Worm (Caenorhabditis elegans) whole organism, late embryonic: ENCODE results near the gene ZK1098.11.

Experiments used
- K02D7.2 ChIP-seq: sonication (generic microtip); optimal IDR thresholded peaks from 2 replicates; lab custom pipeline; 2017; ENCODE audit warnings: mild to moderate bottlenecking, missing genetic modification characterization, missing compliant biosample characterization
- T23F11.4 ChIP-seq: fragments of 200-800 bp; sonication (Bioruptor generic); optimal IDR thresholded peaks from 2 replicates; lab custom pipeline; 2018; ENCODE audit warnings: mild to moderate bottlenecking, missing genetic modification characterization, missing compliant biosample characterization
- Y22D7AL.16 ChIP-seq: sonication (generic microtip); optimal IDR thresholded peaks from 2 replicates; lab custom pipeline; 2016; ENCODE audit warnings: missing genetic modification characterization, missing compliant biosample characterization
- ahr-1 ChIP-seq: sonication (generic microtip); optimal IDR thresholded peaks from 2 replicates; lab custom pipeline; 2016; ENCODE audit warnings: missing genetic modification characterization, missing compliant biosample characterization
- ama-1 ChIP-seq: fragments of 150-350 bp; optimal IDR thresholded peaks from 2 replicates; lab custom pipeline; 2014
- ceh-18 ChIP-seq: sonication (generic microtip); optimal IDR thresholded peaks from 2 replicates; lab custom pipeline; 2016; ENCODE audit warnings: missing genetic modification characterization, missing compliant biosample characterization
- ceh-19 ChIP-seq: fragments of 200-800 bp; sonication (Bioruptor generic); optimal IDR thresholded peaks from 2 replicates; lab custom pipeline; 2018; ENCODE audit warnings: mild to moderate bottlenecking, missing genetic modification characterization, missing compliant biosample characterization
- ceh-22 ChIP-seq: sonication (generic microtip); optimal IDR thresholded peaks from 2 replicates; lab custom pipeline; 2017; ENCODE audit warnings: missing biosample characterization, missing genetic modification characterization
- ceh-24 ChIP-seq: sonication (generic microtip); optimal IDR thresholded peaks from 2 replicates; lab custom pipeline; 2016; ENCODE audit warnings: mild to moderate bottlenecking, missing genetic modification characterization, missing compliant biosample characterization
- ceh-34 ChIP-seq: sonication (generic microtip); optimal IDR thresholded peaks from 2 replicates; lab custom pipeline; 2016; ENCODE audit warnings: mild to moderate bottlenecking, missing genetic modification characterization, missing compliant biosample characterization
- ceh-48 ChIP-seq: sonication (generic microtip); optimal IDR thresholded peaks from 2 replicates; lab custom pipeline; 2016; ENCODE audit warnings: missing genetic modification characterization, inconsistent platforms, missing compliant biosample characterization
- che-1 ChIP-seq: sonication (generic microtip); optimal IDR thresholded peaks from 2 replicates; lab custom pipeline; 2016; ENCODE audit warnings: mild to moderate bottlenecking, missing genetic modification characterization, missing compliant biosample characterization
- dmd-4 ChIP-seq: sonication (generic microtip); optimal IDR thresholded peaks from 2 replicates; lab custom pipeline; 2016; ENCODE audit warnings: borderline replicate concordance, missing genetic modification characterization, missing compliant biosample characterization
- dve-1 ChIP-seq: sonication (generic microtip); optimal IDR thresholded peaks from 2 replicates; lab custom pipeline; 2017; ENCODE audit warnings: antibody characterized with exemption, mild to moderate bottlenecking, missing genetic modification characterization, missing compliant biosample characterization
- elt-2 ChIP-seq: sonication (generic microtip); optimal IDR thresholded peaks from 2 replicates; lab custom pipeline; 2016; ENCODE audit warnings: missing genetic modification reagents, missing genetic modification characterization, missing compliant biosample characterization
- ets-4 ChIP-seq: sonication (generic microtip); optimal IDR thresholded peaks from 2 replicates; lab custom pipeline; 2016; ENCODE audit warnings: missing genetic modification characterization, missing compliant biosample characterization
- eyg-1 ChIP-seq: sonication (generic microtip); optimal IDR thresholded peaks from 2 replicates; lab custom pipeline; 2016; ENCODE audit warnings: missing genotype, missing genetic modification characterization, missing compliant biosample characterization
- fax-1 ChIP-seq: sonication (generic microtip); optimal IDR thresholded peaks from 2 replicates; lab custom pipeline; 2016; ENCODE audit warnings: missing genotype, missing genetic modification characterization, missing compliant biosample characterization
- gmeb-2 ChIP-seq: sonication (generic microtip); optimal IDR thresholded peaks from 2 replicates; lab custom pipeline; 2016; ENCODE audit warnings: missing genetic modification characterization, inconsistent platforms, missing compliant biosample characterization
- hlh-6 ChIP-seq: sonication (generic microtip); optimal IDR thresholded peaks from 2 replicates; lab custom pipeline; 2016; ENCODE audit warnings: missing genotype, missing genetic modification characterization, missing compliant biosample characterization
- lin-11 ChIP-seq: fragments of 200-800 bp; sonication (Bioruptor generic); optimal IDR thresholded peaks from 2 replicates; lab custom pipeline; 2018; ENCODE audit warnings: mild to moderate bottlenecking, missing genetic modification characterization, missing compliant biosample characterization
- madf-2 ChIP-seq: sonication (generic microtip); optimal IDR thresholded peaks from 2 replicates; lab custom pipeline; 2017; ENCODE audit warnings: missing genetic modification characterization, missing compliant biosample characterization
- nfya-1 ChIP-seq: sonication (generic microtip); optimal IDR thresholded peaks from 2 replicates; lab custom pipeline; 2017; ENCODE audit warnings: missing genetic modification characterization, mild to moderate bottlenecking, missing compliant biosample characterization, antibody characterized with exemption, moderate library complexity
- nhr-232 ChIP-seq: sonication (generic microtip); optimal IDR thresholded peaks from 2 replicates; lab custom pipeline; 2016; ENCODE audit warnings: missing genetic modification characterization, missing compliant biosample characterization
- npax-4 ChIP-seq: sonication (generic microtip); optimal IDR thresholded peaks from 2 replicates; lab custom pipeline; 2016; ENCODE audit warnings: missing genetic modification characterization, missing compliant biosample characterization
- odd-2 ChIP-seq: sonication (generic microtip); optimal IDR thresholded peaks from 2 replicates; lab custom pipeline; 2017; ENCODE audit warnings: antibody characterized with exemption, mild to moderate bottlenecking, missing genetic modification characterization, missing compliant biosample characterization
- pag-3 ChIP-seq: sonication (generic microtip); optimal IDR thresholded peaks from 2 replicates; lab custom pipeline; 2016; ENCODE audit warnings: missing compliant biosample characterization, missing genetic modification characterization, borderline replicate concordance
- pha-2 ChIP-seq: sonication (generic microtip); optimal IDR thresholded peaks from 2 replicates; lab custom pipeline; 2017; ENCODE audit warnings: mild to moderate bottlenecking, missing genetic modification characterization, missing compliant biosample characterization
- ref-2 ChIP-seq: sonication (generic microtip); optimal IDR thresholded peaks from 2 replicates; lab custom pipeline; 2016; ENCODE audit warnings: missing genetic modification characterization, missing compliant biosample characterization
- rnt-1 ChIP-seq: sonication (generic microtip); optimal IDR thresholded peaks from 2 replicates; lab custom pipeline; 2016; ENCODE audit warnings: missing genetic modification characterization, missing compliant biosample characterization
- sdc-2 ChIP-seq: sonication (generic microtip); optimal IDR thresholded peaks from 2 replicates; lab custom pipeline; 2016; ENCODE audit warnings: missing genotype, missing genetic modification characterization, missing compliant biosample characterization
- sox-2 ChIP-seq: fragments of 200-800 bp; sonication (Bioruptor generic); IDR thresholded peaks from 2 replicates; pipeline ENCODE4 v1.3.6; 2022; ENCODE audit warnings: missing genetic modification reagents, missing genetic modification characterization, missing compliant biosample characterization
- syd-9 ChIP-seq: sonication (generic microtip); optimal IDR thresholded peaks from 2 replicates; lab custom pipeline; 2016; ENCODE audit warnings: mild to moderate bottlenecking, missing genetic modification characterization, moderate library complexity, missing compliant biosample characterization
- tbx-7 ChIP-seq: sonication (generic microtip); optimal IDR thresholded peaks from 2 replicates; lab custom pipeline; 2016; ENCODE audit warnings: missing genotype, missing genetic modification characterization, missing compliant biosample characterization
- unc-3 ChIP-seq, 2 experiments: fragments of 200-800 bp in 1 of 2; sonication (Bioruptor generic) in 1 of 2; sonication (generic microtip) in 1 of 2; conservative IDR thresholded peaks in 1 of 2; optimal IDR thresholded peaks in 1 of 2; 2 replicates each; pipeline versions ENCODE4 v1.3.6 to Lab custom; 2016 to 2022; ENCODE audit warnings: missing compliant biosample characterization in 2 of 2, missing genetic modification characterization in 2 of 2, missing genetic modification reagents in 1 of 2
- unc-42 ChIP-seq: sonication (generic microtip); optimal IDR thresholded peaks from 2 replicates; lab custom pipeline; 2016; ENCODE audit warnings: missing genotype, missing genetic modification characterization, missing compliant biosample characterization
- unc-55 ChIP-seq: sonication (generic microtip); optimal IDR thresholded peaks from 2 replicates; lab custom pipeline; 2017; ENCODE audit warnings: missing biosample characterization, missing genetic modification reagents, missing genetic modification characterization
- unc-86 ChIP-seq: sonication (generic microtip); optimal IDR thresholded peaks from 2 replicates; lab custom pipeline; 2016; ENCODE audit warnings: missing genetic modification characterization, missing compliant biosample characterization
- ztf-16 ChIP-seq: sonication (generic microtip); optimal IDR thresholded peaks from 2 replicates; lab custom pipeline; 2017; ENCODE audit warnings: missing genetic modification characterization, missing compliant biosample characterization

Gene ZK1098.11

DNA sequence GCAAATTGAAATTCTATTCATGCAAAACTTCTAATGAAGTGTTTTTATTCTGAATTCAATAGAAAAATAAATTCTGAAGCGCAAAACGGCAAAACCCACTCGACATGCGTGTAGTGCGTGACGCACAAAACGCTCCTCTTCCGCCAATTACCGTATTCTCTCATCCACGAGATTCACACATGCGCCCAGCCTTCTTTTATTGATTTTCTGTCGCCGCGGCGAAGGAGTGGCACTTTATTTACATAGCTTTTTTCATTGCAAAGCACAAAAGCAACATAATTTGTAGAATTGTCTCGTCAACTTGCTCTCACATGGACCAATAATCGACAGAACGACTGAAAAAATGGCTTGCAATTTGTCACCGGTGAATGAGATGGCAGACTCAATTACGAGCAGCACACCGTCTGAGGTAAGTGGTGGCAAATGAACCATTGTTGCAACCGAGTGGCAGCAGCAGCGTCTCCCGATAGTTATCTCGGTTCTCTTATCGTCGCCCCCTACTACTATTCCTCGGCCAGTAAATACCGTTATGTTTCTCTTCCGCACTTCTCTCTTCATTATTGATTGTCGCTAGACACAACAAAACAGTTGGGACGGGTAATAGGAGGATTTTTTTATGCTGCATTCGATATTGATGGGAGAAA, 10.3 kb upstream of the ZK1098.11 start, which contains the start of gene unc-16 (continued):
- TF ChIP-seq sox-2 (GFP tag; lab: Robert Waterston, UW) (no peak), nhr-232 (tag; lab: Kevin White, UChicago) (no peak), ama-1 (lab: Kevin White, UChicago) (peak; percentile 1), ceh-19 (GFP tag; lab: Kevin White, UChicago) (no peak), unc-86 (tag; lab: Kevin White, UChicago) (peak; percentile 0), sdc-2 (no peak), ceh-18 (tag; lab: Kevin White, UChicago) (peak; percentile 58), ceh-22 (no peak), ztf-16 (tag; lab: Kevin White, UChicago) (peak; percentile 56), unc-3 (GFP tag; conservative IDR thresholded peaks at IDR 0.05; lab: Robert Waterston, UW) (no peak), unc-3 (tag; optimal IDR thresholded peaks at IDR 0.05; lab: Kevin White, UChicago) (no peak), ref-2 (tag; lab: Kevin White, UChicago) (peak; percentile 25), unc-42 (tag; lab: Kevin White, UChicago) (peak; percentile 36), odd-2 (tag; lab: Kevin White, UChicago) (no peak), tbx-7 (tag; lab: Kevin White, UChicago) (no peak), unc-55 (GFP tag; lab: Kevin White, UChicago) (peak; percentile 90), ceh-34 (peak; percentile 70), K02D7.2 (tag; lab: Kevin White, UChicago) (no peak), dmd-4 (tag; lab: Kevin White, UChicago) (no peak), lin-11 (tag; lab: Kevin White, UChicago) (no peak), nfya-1 (tag; lab: Kevin White, UChicago) (peak; percentile 95), eyg-1 (tag; lab: Kevin White, UChicago) (no peak), ets-4 (peak; percentile 40), pha-2 (no peak), ceh-48 (peak; percentile 99), pag-3 (no peak), elt-2 (tag; lab: Kevin White, UChicago) (peak; percentile 47)

DNA sequence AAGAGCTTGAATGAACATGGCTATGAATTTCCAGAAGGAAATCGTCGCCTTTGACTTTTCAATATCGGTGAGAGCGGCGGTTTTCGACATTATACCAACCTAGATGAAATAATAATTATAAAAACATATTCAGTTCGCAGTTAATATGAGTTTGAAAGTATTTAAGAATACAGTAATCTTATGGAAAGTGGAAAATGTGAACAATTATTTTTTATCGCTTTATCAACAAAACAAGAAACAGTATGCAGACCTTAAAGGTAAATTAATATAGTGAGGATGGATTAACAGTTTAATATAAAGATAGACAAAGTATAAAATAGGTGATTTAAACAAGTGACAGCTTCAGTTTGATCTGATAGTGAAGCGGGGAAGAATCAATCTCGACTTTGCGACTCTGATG, 2.1 kb downstream of the ZK1098.11 start, which contains the start of gene C48B4.6:
TSS of gene C48B4.6 (minus strand) at position 101 of the 400 bp plus-strand sequence.
- no peak for TF ChIP-seq syd-9
- TF ChIP-seq ceh-24: no peak
- TF ChIP-seq odd-2 (tag; lab: Kevin White, UChicago): no peak
- no peak for TF ChIP-seq eyg-1 (tag; lab: Kevin White, UChicago)
- TF ChIP-seq ceh-19 (GFP tag; lab: Kevin White, UChicago): no peak
- no peak for TF ChIP-seq rnt-1 (tag; lab: Kevin White, UChicago)
- TF ChIP-seq tbx-7 (tag; lab: Kevin White, UChicago): no peak
- no peak for TF ChIP-seq madf-2 (tag; lab: Kevin White, UChicago)
- no peak for TF ChIP-seq Y22D7AL.16
- no peak for TF ChIP-seq elt-2 (tag; lab: Kevin White, UChicago)

DNA sequence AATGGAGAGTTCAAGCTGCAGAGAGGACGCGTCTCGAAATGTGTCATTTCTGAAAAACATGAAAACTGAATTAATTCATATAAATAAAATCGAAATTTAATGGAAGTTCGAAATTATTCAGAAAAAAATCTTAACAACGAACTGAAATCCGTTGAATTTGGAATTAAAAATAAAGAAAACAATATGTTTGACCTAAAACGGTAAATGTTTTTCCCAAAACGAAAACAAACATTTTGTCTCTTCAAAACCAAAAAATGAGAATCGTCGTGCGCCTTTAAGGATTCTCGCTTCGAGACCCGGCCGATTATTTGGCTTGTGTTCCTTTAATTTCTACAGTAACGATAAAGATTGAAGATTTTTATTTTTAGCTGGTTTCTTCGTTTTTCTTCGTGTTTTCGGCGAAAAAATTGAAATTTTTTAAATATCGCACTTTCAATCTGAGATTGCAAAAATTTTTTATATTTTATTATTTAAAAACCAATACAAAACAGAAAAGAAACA, 3.0 kb downstream of the ZK1098.11 start, which contains the start of gene C48B4.7:
TSS of gene C48B4.7 (minus strand) at position 51 of the 501 bp plus-strand sequence.
- TF ChIP-seq gmeb-2 (tag; lab: Kevin White, UChicago) (no peak), unc-3 (GFP tag; conservative IDR thresholded peaks at IDR 0.05; lab: Robert Waterston, UW) (no peak), unc-3 (tag; optimal IDR thresholded peaks at IDR 0.05; lab: Kevin White, UChicago) (no peak), dve-1 (tag; lab: Kevin White, UChicago) (no peak), ceh-34 (no peak), pag-3 (no peak), che-1 (tag; lab: Kevin White, UChicago) (no peak), fax-1 (no peak), ahr-1 (tag; lab: Kevin White, UChicago) (no peak), ceh-48 (no peak), hlh-6 (tag; lab: Kevin White, UChicago) (no peak), npax-4 (tag; lab: Kevin White, UChicago) (no peak), T23F11.4 (no peak), unc-86 (tag; lab: Kevin White, UChicago) (no peak)
